Fruit fly (Drosophila melanogaster): ENCODE measurements around the gene Rbcn-3A.

DNA sequence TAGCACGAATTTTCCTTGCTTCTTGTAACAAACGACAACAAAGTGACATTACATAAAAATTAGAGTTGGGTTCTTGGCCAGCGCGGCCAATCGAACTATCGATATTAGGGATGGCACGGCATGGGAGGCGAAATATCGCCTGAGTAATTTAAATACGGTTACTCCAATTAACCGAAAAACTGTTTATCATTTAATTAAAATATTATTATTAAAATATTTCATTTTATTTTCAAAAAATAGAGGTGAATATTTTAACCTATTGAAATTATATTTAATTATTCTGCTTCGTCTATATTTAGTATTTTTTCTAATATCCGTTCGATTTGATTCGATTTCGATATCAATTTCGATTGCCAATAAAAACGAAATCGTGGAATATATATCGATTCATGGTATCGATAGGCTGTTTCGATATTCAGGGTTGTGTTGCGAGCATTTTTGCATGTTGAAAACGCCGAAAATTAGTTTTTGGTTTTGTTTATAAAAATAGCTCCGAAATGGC is at the start of gene Rbcn-3A, which contains the start of gene Spx:
- TF ChIP-seq EcR (GFP tag; optimal IDR thresholded peaks at IDR 0.05) = no peak
- TF ChIP-seq usp (GFP tag; optimal IDR thresholded peaks at IDR 0.05) = no peak
- TF ChIP-seq Dll (optimal IDR thresholded peaks at IDR 0.05) = no peak
- TF ChIP-seq pan (optimal IDR thresholded peaks at IDR 0.05) = no peak
- TF ChIP-seq CG8478 (optimal IDR thresholded peaks at IDR 0.05) = no peak
- no peak for TF ChIP-seq psq (optimal IDR thresholded peaks at IDR 0.05)
